Worm (Caenorhabditis elegans): ENCODE data around the gene Y32B12C.1.

DNA sequence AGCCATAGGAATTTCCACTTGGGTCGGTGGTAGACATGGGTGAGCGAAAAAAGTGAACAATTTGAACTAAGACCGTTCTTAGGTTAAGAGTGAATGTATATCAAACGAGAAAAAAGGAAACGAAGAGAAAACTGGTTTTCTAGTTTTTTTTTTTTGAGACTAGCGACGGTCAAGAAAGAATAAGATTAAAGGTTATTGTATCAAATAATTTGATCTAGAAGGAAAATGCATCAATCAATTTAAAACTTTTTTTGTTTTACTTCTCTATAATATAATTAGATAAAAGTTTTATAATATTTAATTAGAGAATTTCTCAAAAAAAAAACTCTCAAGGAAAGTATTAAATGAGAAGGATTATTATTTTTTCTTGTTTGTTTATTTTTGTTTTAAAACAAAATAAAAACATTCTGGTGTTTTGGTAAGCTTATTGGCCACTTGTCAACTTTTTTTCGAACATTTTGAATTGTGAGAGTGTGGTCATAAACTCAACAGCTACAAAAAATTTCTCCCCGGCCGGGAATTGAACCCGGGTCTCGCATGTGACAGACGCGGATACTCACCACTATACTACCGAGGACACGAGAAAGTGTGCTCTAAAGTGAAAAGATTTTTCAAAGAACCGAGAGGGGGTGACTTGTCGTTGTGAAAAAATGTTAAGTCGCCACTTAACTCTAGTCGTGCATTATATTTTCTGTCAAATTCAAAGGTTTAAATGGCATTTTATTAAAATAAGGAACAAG is 39.0 kb downstream of the Y32B12C.1 start, which contains the start of gene W06G6.17:
- TF ChIP-seq mep-1 (tag; optimal IDR thresholded peaks at IDR 0.05) (no peak), aly-2 (tag; optimal IDR thresholded peaks at IDR 0.05) (no peak), lin-38 (GFP tag; IDR thresholded peaks at IDR 0.05) (no peak), nhr-28 (tag; optimal IDR thresholded peaks at IDR 0.05) (no peak), spr-1 (tag; optimal IDR thresholded peaks at IDR 0.05) (no peak), lin-1 (GFP tag; IDR thresholded peaks at IDR 0.05) (no peak), nhr-10 (tag; optimal IDR thresholded peaks at IDR 0.05) (no peak), madf-9 (GFP tag; conservative IDR thresholded peaks at IDR 0.05) (no peak), rbr-2 (tag; optimal IDR thresholded peaks at IDR 0.05) (no peak), F10B5.3 (tag; optimal IDR thresholded peaks at IDR 0.05) (no peak), ztf-11 (tag; optimal IDR thresholded peaks at IDR 0.05) (no peak), hmg-1.1 (GFP tag; IDR thresholded peaks at IDR 0.05) (no peak)

Measured in whole organism, L4 larva.